Fruit fly (Drosophila melanogaster) S2 (cell line): ENCODE measurements around the gene cas.

Source experiments
- CG8478 ChIP-seq: fragments of >200 bp; optimal IDR thresholded peaks from 2 replicates; lab custom pipeline; 2018
- CTCF ChIP-seq, 2 experiments: fragments of >200 bp; optimal IDR thresholded peaks; 2 replicates each; lab custom pipeline; 2018

DNA sequence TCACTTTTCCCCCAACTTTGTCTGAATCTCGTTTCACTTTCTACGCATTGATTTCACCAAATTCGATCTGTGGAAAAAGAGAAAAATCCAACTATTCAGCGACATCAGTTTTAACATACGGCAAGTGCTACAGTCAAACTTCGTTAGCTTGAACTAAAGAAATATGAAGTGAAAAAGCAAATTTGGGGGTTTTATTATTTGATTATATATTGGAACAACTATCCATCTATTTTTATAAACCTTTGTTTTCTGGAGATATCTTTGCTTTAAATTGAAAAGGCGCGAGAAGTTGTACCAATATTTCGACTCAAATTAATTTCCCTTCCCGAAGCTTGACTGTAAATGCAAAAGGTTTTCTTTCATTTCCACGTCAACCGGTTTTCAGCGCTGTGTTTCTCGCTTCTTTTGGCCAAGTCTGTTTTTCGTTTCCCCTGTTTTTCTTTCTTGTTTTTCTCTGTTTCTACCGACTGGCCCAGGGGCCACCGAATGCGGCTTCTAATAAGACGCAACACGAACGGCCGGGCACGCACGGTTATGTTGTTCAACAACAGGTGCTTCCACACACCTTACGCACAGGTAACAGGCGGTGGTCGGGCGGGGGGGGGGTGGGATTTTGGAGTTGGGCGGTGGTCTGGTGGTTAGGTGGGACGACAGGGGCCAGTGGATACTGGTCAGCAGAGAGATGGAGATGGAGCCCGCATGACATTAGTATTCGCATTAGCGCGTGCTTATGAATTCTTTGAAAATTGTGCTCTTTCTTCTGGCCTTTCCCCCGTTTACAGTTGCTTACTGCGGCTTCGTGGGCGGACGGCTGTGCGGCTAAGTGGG is 33.5 kb downstream of the cas start:
- no peak for TF ChIP-seq CG8478 (lab: Kevin White, UChicago)
- TF ChIP-seq CTCF (optimal IDR thresholded peaks at IDR 0.05; lab: Kevin White, UChicago): no peak
